Worm (Caenorhabditis elegans): ENCODE results near the gene C50H2.5.

- TF ChIP-seq madf-10 (tag; optimal IDR thresholded peaks at IDR 0.05) (no peak), ama-1 (optimal IDR thresholded peaks at IDR 0.05) (no peak), ama-1 (GFP tag; optimal IDR thresholded peaks at IDR 0.05) (no peak), Y56A3A.18 (GFP tag; IDR thresholded peaks at IDR 0.05) (no peak), dpl-1 (GFP tag; optimal IDR thresholded peaks at IDR 0.05) (no peak), snpc-4 (GFP tag; optimal IDR thresholded peaks at IDR 0.05) (no peak), snpc-4 (tag; optimal IDR thresholded peaks at IDR 0.05) (no peak), ceh-58 (GFP tag; IDR thresholded peaks at IDR 0.05) (no peak), pbrm-1 (GFP tag; IDR thresholded peaks at IDR 0.05) (no peak), snpc-3.4 (tag; optimal IDR thresholded peaks at IDR 0.05) (no peak)
Observed at ce11 chrV:9921288-9921687, 2.8 kb downstream of the C50H2.5 start, which contains the start of gene ceh-75.
